Worm (Caenorhabditis elegans): Measurements from ENCODE around the gene mfsd-6.
"Not testable (repeated sequence)": the region's sequence is repeated elsewhere in the genome, so short reads cannot be mapped to it uniquely, and the experiment has no call there.

The mfsd-6 gene

ce11 chrIII:7594482-7594881 lies 15.3 kb upstream of the mfsd-6 start, which contains the start of gene Y80D4G.2:
Gene Y80D4G.2, minus strand, starts transcription at chrIII:7594582.
- TF ChIP-seq pqm-1 (tag; optimal IDR thresholded peaks at IDR 0.05); F13H6.1 (tag; optimal IDR thresholded peaks at IDR 0.05); unc-3 (GFP tag; conservative IDR thresholded peaks at IDR 0.05); unc-3 (tag; optimal IDR thresholded peaks at IDR 0.05): not testable (repeated sequence)

DNA sequence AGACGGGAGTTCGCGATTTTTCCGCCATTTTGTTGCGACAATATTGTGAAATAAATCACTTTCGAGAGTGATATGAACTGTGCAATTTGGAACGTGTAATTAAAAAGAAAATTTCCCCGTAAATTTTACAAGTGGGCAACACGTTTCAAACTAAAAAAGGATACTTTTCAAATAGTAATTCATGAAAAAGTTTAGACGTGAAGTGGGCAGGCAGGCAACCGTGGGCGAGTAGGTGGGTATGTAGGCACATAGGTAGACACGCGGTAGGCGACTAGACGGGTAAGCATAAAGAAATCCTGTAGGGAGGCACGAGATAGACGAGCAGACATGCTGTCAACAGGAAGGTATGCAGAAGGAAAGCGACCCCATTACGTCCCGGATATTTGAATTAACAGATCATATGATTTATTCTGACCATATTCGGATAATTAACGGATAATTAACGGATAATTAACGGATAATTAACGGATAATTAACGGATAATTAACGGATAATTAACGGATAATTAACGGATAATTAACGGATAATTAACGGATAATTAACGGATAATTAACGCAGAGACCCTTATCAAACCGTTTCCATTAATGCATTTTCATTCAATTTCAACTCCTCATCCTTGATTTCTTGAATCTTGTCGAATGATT lies 14.2 kb upstream of the mfsd-6 start, which contains the start of gene R13A5.11:
Gene R13A5.11, minus strand, starts transcription at position 51 of the 644 bp plus-strand sequence.
- TF ChIP-seq ceh-19 (GFP tag; optimal IDR thresholded peaks at IDR 0.05): no peak
- peak; percentile 19 for TF ChIP-seq unc-42 (tag; optimal IDR thresholded peaks at IDR 0.05)
- no peak for TF ChIP-seq ama-1 (optimal IDR thresholded peaks at IDR 0.05)
- TF ChIP-seq sdc-2 (tag; optimal IDR thresholded peaks at IDR 0.05): no peak
- TF ChIP-seq ets-4 (tag; optimal IDR thresholded peaks at IDR 0.05): no peak
- TF ChIP-seq dve-1 (tag; optimal IDR thresholded peaks at IDR 0.05): peak; percentile 99

- TF ChIP-seq F13H6.1 (tag; optimal IDR thresholded peaks at IDR 0.05) (no peak), fax-1 (tag; optimal IDR thresholded peaks at IDR 0.05) (no peak), ceh-6 (GFP tag; optimal IDR thresholded peaks at IDR 0.05) (no peak), elt-2 (tag; optimal IDR thresholded peaks at IDR 0.05) (no peak)
These were observed 9.0 kb upstream of the mfsd-6 start, which contains the start of gene R13A5.15 for ce11 chrIII:7588214-7588613. Gene R13A5.15, minus strand, starts transcription at chrIII:7588314.

DNA sequence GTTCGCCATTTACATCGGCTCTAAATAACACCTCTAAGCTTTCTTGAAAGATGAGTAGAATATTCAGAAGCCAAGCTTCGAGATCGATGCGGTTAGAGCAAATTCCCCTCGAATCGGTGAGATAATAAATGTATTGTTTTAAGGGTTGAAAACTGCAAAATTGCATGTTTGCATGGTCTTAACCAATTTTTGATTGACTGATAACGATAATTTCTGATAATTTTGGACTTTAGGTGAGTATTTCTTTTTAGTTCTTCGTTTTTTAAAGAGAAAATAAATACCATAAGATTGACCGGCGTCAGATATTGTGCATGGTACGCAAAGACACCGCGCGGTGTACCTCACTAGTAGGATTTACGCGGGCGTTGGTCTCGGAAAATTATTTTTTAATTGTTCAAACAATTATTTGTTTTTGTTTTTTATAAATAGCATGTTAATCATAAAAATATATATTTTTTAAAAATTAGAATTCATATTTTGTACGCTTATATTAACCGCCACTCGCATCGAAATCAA lies 5.0 kb upstream of the mfsd-6 start, which contains the start of gene cup-5:
Gene cup-5, plus strand, starts transcription at position 51 of the 516 bp plus-strand sequence.
- TF ChIP-seq gmeb-2 (tag; optimal IDR thresholded peaks at IDR 0.05): no peak
- no peak for TF ChIP-seq ama-1 (optimal IDR thresholded peaks at IDR 0.05)
- no peak for TF ChIP-seq sox-4 (tag; optimal IDR thresholded peaks at IDR 0.05)
- TF ChIP-seq ceh-24 (tag; optimal IDR thresholded peaks at IDR 0.05): no peak
- TF ChIP-seq ceh-34 (tag; optimal IDR thresholded peaks at IDR 0.05): no peak
- TF ChIP-seq ceh-2 (tag; optimal IDR thresholded peaks at IDR 0.05): no peak

- TF ChIP-seq hlh-30 (tag; optimal IDR thresholded peaks at IDR 0.05; ENCODE audit: insufficient read depth) (no peak), K09A11.1 (tag; optimal IDR thresholded peaks at IDR 0.05; ENCODE audit: insufficient read depth) (no peak), tbx-2 (tag; optimal IDR thresholded peaks at IDR 0.05) (no peak), ceh-19 (GFP tag; optimal IDR thresholded peaks at IDR 0.05) (no peak), fkh-10 (GFP tag; optimal IDR thresholded peaks at IDR 0.05) (no peak)
These were observed 3.7 kb upstream of the mfsd-6 start, which contains the start of gene R13A5.10 for ce11 chrIII:7582885-7583284. Gene R13A5.10, minus strand, starts transcription at chrIII:7582985.

DNA sequence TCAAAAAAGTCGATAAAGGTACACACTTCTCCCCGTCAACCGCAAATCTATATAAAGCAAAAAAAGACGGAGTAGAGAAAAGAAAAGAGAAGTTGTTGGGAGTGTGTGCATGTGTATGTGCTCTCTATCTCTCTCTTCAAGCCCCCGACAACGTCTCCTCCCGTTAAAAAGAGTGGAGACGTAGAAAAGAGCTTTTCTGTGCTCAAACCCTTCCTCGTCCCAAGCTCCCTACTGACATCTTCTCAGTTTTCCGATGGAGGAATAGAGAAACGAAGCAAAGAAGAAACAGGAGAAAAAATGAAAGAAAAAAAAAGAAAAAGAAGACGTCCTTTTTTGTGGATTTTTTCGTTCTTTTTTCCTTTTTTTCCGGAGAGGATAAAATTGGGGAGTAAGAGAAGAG lies 1.4 kb upstream of the mfsd-6 start:
- peak; percentile 27 for TF ChIP-seq nfya-1 (tag; optimal IDR thresholded peaks at IDR 0.05)
- no peak for TF ChIP-seq ets-4 (tag; optimal IDR thresholded peaks at IDR 0.05)
- no peak for TF ChIP-seq K02D7.2 (tag; optimal IDR thresholded peaks at IDR 0.05)
- peak; percentile 47 for TF ChIP-seq ceh-31 (tag; optimal IDR thresholded peaks at IDR 0.05)
- TF ChIP-seq ceh-19 (GFP tag; optimal IDR thresholded peaks at IDR 0.05): peak; percentile 39

DNA sequence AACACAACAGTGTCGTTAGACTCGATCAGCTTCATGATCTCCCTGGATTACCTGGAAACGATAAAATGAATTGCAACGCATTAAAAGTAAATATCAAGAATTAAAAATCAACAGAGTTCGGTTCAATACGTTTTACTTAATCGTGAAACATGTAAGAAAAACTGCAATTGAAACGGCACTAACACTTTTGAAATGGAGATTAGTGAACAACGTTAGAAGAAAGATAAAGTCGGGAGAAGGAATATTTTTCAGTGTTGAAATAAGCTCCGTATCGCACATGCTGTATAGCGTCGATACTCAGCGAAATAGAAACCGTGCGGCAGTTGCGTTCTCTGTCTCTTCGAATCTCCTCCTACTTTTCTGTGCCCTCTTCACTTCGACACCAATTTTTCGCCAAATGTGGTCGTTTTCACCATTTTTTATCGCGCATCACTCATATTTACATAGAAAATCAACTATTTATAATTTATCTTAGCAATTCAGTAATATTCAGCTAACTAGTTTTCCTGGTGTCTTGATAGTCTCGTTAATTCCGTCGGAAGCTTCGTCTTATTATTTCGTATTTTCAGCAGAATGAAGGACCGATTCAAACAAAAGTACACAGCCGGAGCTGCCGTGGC lies 6.3 kb downstream of the mfsd-6 start, which contains the start of the genes rpl-9 and lpd-7:
Gene rpl-9, minus strand, starts transcription at position 51 of the 620 bp plus-strand sequence.
Gene lpd-7, plus strand, starts transcription at position 570 of the 620 bp plus-strand sequence.
- TF ChIP-seq pat-9 (tag; optimal IDR thresholded peaks at IDR 0.05) (no peak), lin-11 (tag; optimal IDR thresholded peaks at IDR 0.05) (no peak), unc-86 (tag; optimal IDR thresholded peaks at IDR 0.05) (no peak), hlh-6 (tag; optimal IDR thresholded peaks at IDR 0.05) (no peak), hlh-30 (tag; optimal IDR thresholded peaks at IDR 0.05; ENCODE audit: insufficient read depth) (no peak), gmeb-2 (tag; optimal IDR thresholded peaks at IDR 0.05) (no peak), tbx-2 (tag; optimal IDR thresholded peaks at IDR 0.05) (peak; percentile 42), C08G9.2 (tag; optimal IDR thresholded peaks at IDR 0.05) (no peak), ref-2 (tag; optimal IDR thresholded peaks at IDR 0.05) (no peak), unc-3 (GFP tag; conservative IDR thresholded peaks at IDR 0.05) (no peak), unc-3 (tag; optimal IDR thresholded peaks at IDR 0.05) (peak; percentile 26), ceh-18 (tag; optimal IDR thresholded peaks at IDR 0.05) (peak; percentile 54), F13H6.1 (tag; optimal IDR thresholded peaks at IDR 0.05) (peak; percentile 1), elt-2 (tag; optimal IDR thresholded peaks at IDR 0.05) (peak; percentile 43), ceh-34 (tag; optimal IDR thresholded peaks at IDR 0.05) (peak; percentile 59), fkh-6 (tag; optimal IDR thresholded peaks at IDR 0.05) (no peak), rnt-1 (tag; optimal IDR thresholded peaks at IDR 0.05) (peak; percentile 24), mec-3 (tag; optimal IDR thresholded peaks at IDR 0.05; ENCODE audit: borderline replicate concordance) (no peak), lim-6 (tag; optimal IDR thresholded peaks at IDR 0.05) (no peak), ceh-24 (tag; optimal IDR thresholded peaks at IDR 0.05) (no peak), nfya-1 (tag; optimal IDR thresholded peaks at IDR 0.05) (peak; percentile 80), unc-42 (tag; optimal IDR thresholded peaks at IDR 0.05) (peak; percentile 21)

All from whole organism, late embryonic.